Fruit fly (Drosophila melanogaster): ENCODE measurements around the gene CG9263.

Gene CG9263

DNA sequence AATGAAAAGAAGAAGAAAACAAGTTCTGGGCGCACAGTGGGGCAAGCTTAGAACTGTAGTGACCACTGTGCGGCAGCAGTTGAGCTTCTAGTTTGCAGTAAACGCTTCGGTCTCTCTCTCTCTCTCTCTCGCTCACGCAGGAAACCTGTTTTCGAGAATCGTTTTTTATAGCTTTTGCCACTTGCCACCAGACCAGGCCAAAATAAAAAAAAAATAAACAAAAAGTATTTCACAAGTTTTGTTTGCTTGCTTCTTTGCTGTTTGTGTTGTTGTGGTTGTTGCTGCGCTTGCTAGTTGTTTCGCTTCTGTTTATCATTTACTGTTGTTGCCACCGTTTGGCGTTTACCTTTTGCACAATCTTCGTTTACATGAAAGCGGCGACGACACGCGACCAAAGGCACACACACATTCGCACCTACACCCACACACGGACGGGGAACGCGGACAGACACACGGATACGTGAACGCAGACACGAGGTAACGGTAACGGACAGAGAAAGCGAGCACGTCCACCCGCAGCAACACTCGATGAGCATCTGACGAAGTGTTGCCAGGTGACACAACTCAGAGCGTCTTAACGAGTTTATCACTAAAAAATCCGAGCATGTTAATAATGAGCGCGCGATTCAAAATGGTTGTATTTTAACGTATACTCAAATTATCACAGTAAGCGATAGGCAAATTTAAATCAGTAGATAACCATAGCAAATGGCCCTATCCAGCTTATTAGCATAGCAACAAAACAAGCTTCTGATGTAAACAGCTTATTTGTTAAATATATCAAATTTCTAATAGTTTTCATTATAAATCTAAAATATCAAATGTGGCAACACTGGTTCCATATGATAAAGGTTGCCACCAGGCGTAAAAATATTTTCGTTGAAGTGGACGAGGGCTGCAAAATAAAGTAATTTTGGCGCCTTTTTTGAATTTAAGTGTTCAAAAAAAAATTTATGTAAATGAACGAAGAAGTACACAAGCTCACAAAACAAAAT is 6.7 kb upstream of the CG9263 start, which contains the start of gene B4:
B4 (minus strand) TSS at position 543 of the 995 bp plus-strand sequence.
- no peak for TF ChIP-seq pan (optimal IDR thresholded peaks at IDR 0.05)
- no peak for TF ChIP-seq EcR (GFP tag; optimal IDR thresholded peaks at IDR 0.05)
- TF ChIP-seq usp (GFP tag; optimal IDR thresholded peaks at IDR 0.05): no peak
- no peak for TF ChIP-seq psq (optimal IDR thresholded peaks at IDR 0.05)
- TF ChIP-seq CG8478 (optimal IDR thresholded peaks at IDR 0.05): no peak
- no peak for TF ChIP-seq Dll (optimal IDR thresholded peaks at IDR 0.05)

DNA sequence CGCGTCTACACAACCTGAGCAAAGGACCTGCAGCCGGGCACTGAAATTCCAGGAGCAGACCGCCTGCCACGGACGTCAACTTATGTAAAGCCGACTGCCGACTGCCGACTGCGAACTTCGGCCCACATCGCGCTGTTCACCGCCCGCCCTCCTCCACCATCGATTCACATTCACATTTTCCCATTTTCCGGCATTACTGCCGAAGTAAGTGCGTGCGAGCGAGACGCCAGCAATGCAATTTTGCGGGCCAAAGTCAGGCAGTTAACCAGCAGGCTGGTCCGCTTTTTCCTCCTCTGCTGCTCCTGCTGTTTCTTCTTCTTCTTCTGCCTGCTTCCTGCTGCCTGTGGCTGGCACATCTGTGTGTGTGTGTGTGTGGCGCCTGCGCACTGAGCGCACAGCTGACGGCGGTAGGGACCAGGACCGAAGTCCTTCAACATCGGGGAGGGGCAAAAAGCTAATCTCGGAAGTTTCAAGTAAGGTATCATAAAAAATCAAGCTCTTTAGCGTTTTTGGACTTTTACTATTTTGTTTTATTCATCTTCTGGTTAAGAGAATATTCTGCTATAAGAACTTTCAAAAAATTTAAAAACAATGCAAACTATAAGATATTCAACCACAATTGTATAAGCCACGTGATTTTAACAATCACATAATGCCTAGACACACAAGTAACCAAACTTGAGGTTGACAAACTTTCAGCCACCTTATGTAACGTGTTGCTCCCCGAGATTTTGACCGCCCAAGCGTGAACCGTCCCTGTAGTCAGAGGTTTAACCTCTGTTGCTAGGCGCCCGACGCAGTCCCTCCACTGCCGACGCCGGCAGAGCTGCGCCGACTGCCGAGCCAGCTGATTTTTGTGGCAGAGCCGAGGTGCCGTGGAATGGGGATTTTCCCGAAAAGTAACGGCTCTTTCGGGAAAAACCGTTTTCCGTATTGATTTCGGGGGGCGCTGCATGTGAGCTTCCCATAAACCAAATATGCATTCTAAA is 5.7 kb upstream of the CG9263 start:
- TF ChIP-seq pan (optimal IDR thresholded peaks at IDR 0.05) (no peak), Dll (optimal IDR thresholded peaks at IDR 0.05) (no peak), EcR (GFP tag; optimal IDR thresholded peaks at IDR 0.05) (no peak), CG8478 (optimal IDR thresholded peaks at IDR 0.05) (no peak)

dm6 chr2L:13545678-13546077 is 3.3 kb upstream of the CG9263 start:
- no peak for TF ChIP-seq CG8478 (optimal IDR thresholded peaks at IDR 0.05)
- TF ChIP-seq pan (optimal IDR thresholded peaks at IDR 0.05): no peak
- TF ChIP-seq Dll (optimal IDR thresholded peaks at IDR 0.05): no peak
- TF ChIP-seq usp (GFP tag; optimal IDR thresholded peaks at IDR 0.05): no peak
- TF ChIP-seq EcR (GFP tag; optimal IDR thresholded peaks at IDR 0.05): no peak
- no peak for TF ChIP-seq psq (optimal IDR thresholded peaks at IDR 0.05)

- no peak for TF ChIP-seq psq (optimal IDR thresholded peaks at IDR 0.05)
- no peak for TF ChIP-seq usp (GFP tag; optimal IDR thresholded peaks at IDR 0.05)
- TF ChIP-seq Dll (optimal IDR thresholded peaks at IDR 0.05): no peak
- no peak for TF ChIP-seq EcR (GFP tag; optimal IDR thresholded peaks at IDR 0.05)
- TF ChIP-seq pan (optimal IDR thresholded peaks at IDR 0.05): no peak
- no peak for TF ChIP-seq CG8478 (optimal IDR thresholded peaks at IDR 0.05)
Measured at dm6 chr2L:13541968-13542367, 408 bp downstream of the CG9263 start, which contains the start of gene CG16853. Gene CG16853 (plus strand): TSS chr2L:13542268.

DNA sequence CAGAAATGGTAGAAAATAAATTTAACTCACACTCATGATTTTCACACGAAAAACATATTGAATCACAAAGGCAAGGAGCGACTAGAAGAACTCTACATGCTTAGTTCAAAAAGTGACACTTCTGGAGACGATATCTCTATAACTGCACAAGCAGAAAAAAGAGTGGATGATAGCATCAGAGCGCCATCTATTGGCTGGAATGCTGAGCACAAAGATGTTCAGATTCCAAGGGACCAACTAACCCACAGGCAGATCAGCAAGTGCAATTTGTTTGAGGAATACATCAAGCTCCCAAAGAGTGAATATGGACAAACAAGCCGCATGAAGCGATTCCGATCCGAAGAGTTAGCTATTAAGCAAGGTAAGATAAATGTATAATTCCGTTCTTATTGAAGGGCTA is 1.7 kb downstream of the CG9263 start, which contains the start of gene CG16852:
CG16852 (plus strand) TSS at position 48 of the 400 bp plus-strand sequence.
- no peak for TF ChIP-seq psq (optimal IDR thresholded peaks at IDR 0.05)
- no peak for TF ChIP-seq CG8478 (optimal IDR thresholded peaks at IDR 0.05)
- no peak for TF ChIP-seq EcR (GFP tag; optimal IDR thresholded peaks at IDR 0.05)
- TF ChIP-seq pan (optimal IDR thresholded peaks at IDR 0.05): no peak
- TF ChIP-seq Dll (optimal IDR thresholded peaks at IDR 0.05): no peak
- TF ChIP-seq usp (GFP tag; optimal IDR thresholded peaks at IDR 0.05): no peak

DNA sequence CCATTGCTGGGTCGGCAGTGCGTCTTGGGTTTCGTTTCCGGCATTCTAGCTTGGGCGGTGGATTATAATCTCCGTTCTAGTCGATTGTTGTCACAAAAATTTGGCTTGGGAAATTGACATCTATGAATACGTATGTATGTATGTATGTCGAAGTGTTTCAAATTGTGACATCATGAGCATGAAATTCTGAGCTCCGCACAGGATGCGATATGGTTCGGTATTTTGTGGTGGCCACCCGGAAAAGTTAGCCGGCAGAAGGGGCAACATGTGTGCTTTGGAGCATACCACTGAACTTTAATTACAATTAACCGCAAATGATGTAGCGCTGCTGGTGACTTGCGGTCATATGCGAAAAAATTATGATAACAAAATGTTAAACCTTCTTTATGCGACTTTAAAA is 6.7 kb downstream of the CG9263 start, which contains the start of gene CG15638:
CG15638 (minus strand) TSS at position 101 of the 400 bp plus-strand sequence.
- no peak for TF ChIP-seq usp (GFP tag; optimal IDR thresholded peaks at IDR 0.05)
- no peak for TF ChIP-seq Dll (optimal IDR thresholded peaks at IDR 0.05)
- no peak for TF ChIP-seq psq (optimal IDR thresholded peaks at IDR 0.05)
- TF ChIP-seq CG8478 (optimal IDR thresholded peaks at IDR 0.05): no peak
- TF ChIP-seq EcR (GFP tag; optimal IDR thresholded peaks at IDR 0.05): no peak

- TF ChIP-seq usp (GFP tag; optimal IDR thresholded peaks at IDR 0.05): no peak
- no peak for TF ChIP-seq psq (optimal IDR thresholded peaks at IDR 0.05)
- TF ChIP-seq Dll (optimal IDR thresholded peaks at IDR 0.05): no peak
- TF ChIP-seq pan (optimal IDR thresholded peaks at IDR 0.05): no peak
- no peak for TF ChIP-seq CG8478 (optimal IDR thresholded peaks at IDR 0.05)
- TF ChIP-seq EcR (GFP tag; optimal IDR thresholded peaks at IDR 0.05): no peak
Measured at dm6 chr2L:13532524-13532923, 9.9 kb downstream of the CG9263 start, which contains the start of gene CG33645. Gene CG33645 (plus strand): TSS chr2L:13532824.

DNA sequence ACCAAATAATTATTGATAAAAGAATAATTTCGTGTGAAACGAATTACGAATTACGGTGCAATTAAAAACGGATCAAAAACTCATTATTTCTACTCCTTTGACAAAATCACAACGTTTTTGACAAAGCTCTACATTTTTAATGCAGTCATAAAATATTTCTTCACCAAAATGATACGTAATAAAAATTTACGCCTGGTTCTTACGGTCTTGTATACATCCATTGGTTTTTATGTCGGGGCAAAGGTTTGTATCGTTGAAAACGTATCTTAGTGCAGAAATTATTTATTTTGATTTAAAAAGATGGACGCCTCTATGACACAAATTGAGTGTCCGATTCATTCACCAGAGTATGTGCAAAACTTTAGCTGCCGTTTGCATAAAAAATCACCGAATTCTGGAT is 10.6 kb downstream of the CG9263 start, which contains the start of gene CG33644:
CG33644 (plus strand) TSS at position 301 of the 400 bp plus-strand sequence.
- TF ChIP-seq Dll (optimal IDR thresholded peaks at IDR 0.05): no peak
- no peak for TF ChIP-seq psq (optimal IDR thresholded peaks at IDR 0.05)
- no peak for TF ChIP-seq usp (GFP tag; optimal IDR thresholded peaks at IDR 0.05)

DNA sequence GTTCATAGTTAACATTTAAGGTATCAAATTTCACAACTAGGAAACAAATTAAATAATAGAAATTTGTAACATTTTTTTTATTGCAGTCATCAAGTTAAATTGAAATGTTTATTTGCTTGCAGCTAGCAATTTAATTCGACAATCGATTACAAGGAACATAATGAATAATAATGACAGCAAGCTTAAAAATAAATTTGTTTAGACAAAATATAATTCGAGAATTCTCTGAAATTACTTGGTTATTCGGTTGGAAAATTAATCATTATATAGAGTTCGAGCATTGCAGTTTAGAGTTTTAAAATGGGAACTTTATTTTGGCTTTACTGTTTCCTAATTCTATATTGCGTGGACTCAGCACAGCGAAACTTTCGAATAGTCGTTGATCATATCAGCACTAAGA is 11.6 kb downstream of the CG9263 start, which contains the start of gene CG33643:
CG33643 (plus strand) TSS at position 301 of the 400 bp plus-strand sequence.
- TF ChIP-seq pan (optimal IDR thresholded peaks at IDR 0.05) (no peak), psq (optimal IDR thresholded peaks at IDR 0.05) (no peak), CG8478 (optimal IDR thresholded peaks at IDR 0.05) (no peak), EcR (GFP tag; optimal IDR thresholded peaks at IDR 0.05) (no peak), Dll (optimal IDR thresholded peaks at IDR 0.05) (no peak), usp (GFP tag; optimal IDR thresholded peaks at IDR 0.05) (no peak)

dm6 chr2L:13529675-13530074 is 12.7 kb downstream of the CG9263 start, which contains the start of gene CG33642:
Gene CG33642 (plus strand): TSS chr2L:13529975.
- TF ChIP-seq usp (GFP tag; optimal IDR thresholded peaks at IDR 0.05) (no peak), pan (optimal IDR thresholded peaks at IDR 0.05) (no peak), Dll (optimal IDR thresholded peaks at IDR 0.05) (no peak), psq (optimal IDR thresholded peaks at IDR 0.05) (no peak), EcR (GFP tag; optimal IDR thresholded peaks at IDR 0.05) (no peak), CG8478 (optimal IDR thresholded peaks at IDR 0.05) (no peak)

DNA sequence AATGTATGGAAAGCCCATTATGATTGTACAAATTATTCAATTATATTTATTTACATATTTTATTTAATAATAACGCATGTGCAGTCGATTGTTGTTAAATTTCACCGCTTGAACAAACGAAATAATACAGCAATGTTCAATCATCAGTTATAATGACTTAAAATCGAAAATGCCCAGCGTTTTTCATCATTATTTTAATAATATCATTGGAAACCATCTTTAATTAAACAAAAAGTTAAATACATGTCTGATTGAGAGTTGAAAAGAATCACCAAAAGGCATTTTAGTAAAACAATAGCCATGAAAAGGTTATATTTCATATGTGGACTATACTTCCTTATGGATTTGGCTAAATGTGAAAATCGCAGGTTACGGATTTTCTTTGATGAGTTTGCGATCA is 13.6 kb downstream of the CG9263 start, which contains the start of gene CG33641:
CG33641 (plus strand) TSS at position 301 of the 400 bp plus-strand sequence.
- TF ChIP-seq Dll (optimal IDR thresholded peaks at IDR 0.05) (no peak), usp (GFP tag; optimal IDR thresholded peaks at IDR 0.05) (no peak), CG8478 (optimal IDR thresholded peaks at IDR 0.05) (no peak), EcR (GFP tag; optimal IDR thresholded peaks at IDR 0.05) (no peak), psq (optimal IDR thresholded peaks at IDR 0.05) (no peak), pan (optimal IDR thresholded peaks at IDR 0.05) (no peak)
